Worm (Caenorhabditis elegans): ENCODE data around the gene ZK829.1.
A peak's percentile ranks its signal among the peaks of the same experiment; 100 is the strongest.

Gene ZK829.1

DNA sequence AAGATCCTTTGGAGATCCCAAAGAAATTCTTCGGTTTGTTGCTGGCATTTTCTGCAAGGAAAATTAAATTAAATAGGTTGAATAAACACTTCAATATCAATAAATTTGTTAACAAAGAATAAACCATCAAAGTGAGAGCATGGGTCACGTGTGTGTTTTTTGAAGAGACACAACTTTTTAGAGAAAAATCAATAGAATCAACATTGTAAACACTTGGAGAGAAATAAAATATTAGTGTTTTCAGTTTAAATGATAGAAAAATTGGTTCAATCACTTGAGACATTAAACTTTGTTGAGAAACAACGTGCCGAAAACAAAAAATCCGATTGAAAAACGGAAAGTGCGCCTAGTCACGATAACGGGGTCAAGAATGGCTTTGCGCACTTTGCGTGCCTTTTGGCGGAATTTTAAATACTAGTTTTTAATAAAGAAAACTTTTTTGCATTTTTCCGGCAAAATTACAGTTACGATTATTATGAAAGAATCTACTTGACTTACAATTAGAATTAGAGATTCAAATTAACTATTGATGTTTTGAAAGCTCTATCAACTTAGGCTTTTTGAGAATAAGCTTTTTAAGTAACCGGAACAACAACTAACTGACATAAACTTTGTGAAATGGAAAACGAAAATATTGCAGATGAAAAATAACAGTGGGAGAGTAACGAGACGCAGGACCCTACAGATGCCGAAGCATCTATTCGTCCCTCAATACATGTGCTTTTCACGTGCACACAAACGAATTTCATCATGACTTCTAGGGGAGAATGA lies 19.5 kb upstream of the ZK829.1 start, which contains the start of gene ZK829.7:
Gene ZK829.7, minus strand, starts transcription at position 51 of the 771 bp plus-strand sequence.
- TF ChIP-seq B0261.1 (tag; optimal IDR thresholded peaks at IDR 0.05) (no peak), ceh-27 (GFP tag; optimal IDR thresholded peaks at IDR 0.05) (peak; percentile 55), attf-6 (GFP tag; IDR thresholded peaks at IDR 0.05) (0 out of 2 replicates have a peak, but pooled peaks have one; percentile 42), aptf-2 (GFP tag; conservative IDR thresholded peaks at IDR 0.05) (no peak), rpc-1 (optimal IDR thresholded peaks at IDR 0.05) (no peak), rpc-1 (tag; optimal IDR thresholded peaks at IDR 0.05) (no peak), egl-44 (GFP tag; IDR thresholded peaks at IDR 0.05) (no peak), pha-4 (tag; optimal IDR thresholded peaks at IDR 0.05) (peak; percentile 16), athp-1 (tag; optimal IDR thresholded peaks at IDR 0.05) (peak; percentile 0), F23B12.7 (tag; optimal IDR thresholded peaks at IDR 0.05; ENCODE audit: insufficient read depth) (peak; percentile 18), sptf-2 (GFP tag; optimal IDR thresholded peaks at IDR 0.05) (no peak), nhr-90 (tag; optimal IDR thresholded peaks at IDR 0.05) (no peak), hrde-1 (tag; optimal IDR thresholded peaks at IDR 0.05; ENCODE audit: borderline replicate concordance) (no peak), egl-18 (GFP tag; IDR thresholded peaks at IDR 0.05) (no peak), hlh-26 (GFP tag; conservative IDR thresholded peaks at IDR 0.05) (no peak), snpc-1.1 (tag; optimal IDR thresholded peaks at IDR 0.05; ENCODE audit: insufficient read depth) (no peak), ceh-58 (GFP tag; IDR thresholded peaks at IDR 0.05) (no peak), egrh-3 (GFP tag; IDR thresholded peaks at IDR 0.05) (no peak), gei-17 (GFP tag; optimal IDR thresholded peaks at IDR 0.05) (no peak), rec-8 (tag; optimal IDR thresholded peaks at IDR 0.05) (no peak), F22D6.2 (tag; optimal IDR thresholded peaks at IDR 0.05) (no peak), ceh-91 (GFP tag; IDR thresholded peaks at IDR 0.05) (no peak), zim-3 (tag; optimal IDR thresholded peaks at IDR 0.05) (no peak), nhr-27 (tag; optimal IDR thresholded peaks at IDR 0.05) (no peak), K11D2.4 (GFP tag; IDR thresholded peaks at IDR 0.05) (no peak; the same call in 1 of the 2 replicates), zfh-2 (GFP tag; conservative IDR thresholded peaks at IDR 0.05) (no peak), nhr-120 (GFP tag; IDR thresholded peaks at IDR 0.05) (no peak), unc-62 (GFP tag; optimal IDR thresholded peaks at IDR 0.05) (no peak), ceh-40 (GFP tag; IDR thresholded peaks at IDR 0.05) (no peak), hsf-1 (GFP tag; IDR thresholded peaks at IDR 0.05) (no peak), unc-130 (GFP tag; optimal IDR thresholded peaks at IDR 0.05) (no peak), let-526 (GFP tag; IDR thresholded peaks at IDR 0.05) (no peak), bed-1 (GFP tag; IDR thresholded peaks at IDR 0.05) (no peak), mes-4 (tag; optimal IDR thresholded peaks at IDR 0.05) (no peak), F49E8.2 (tag; optimal IDR thresholded peaks at IDR 0.05; ENCODE audit: insufficient read depth) (peak; percentile 30), ekl-4 (GFP tag; IDR thresholded peaks at IDR 0.05) (peak; percentile 38; the same call in 1 of the 2 replicates), lin-40 (tag; optimal IDR thresholded peaks at IDR 0.05) (peak; percentile 73), mel-28 (tag; optimal IDR thresholded peaks at IDR 0.05; ENCODE audit: borderline replicate concordance) (no peak), Y56A3A.18 (GFP tag; IDR thresholded peaks at IDR 0.05) (0 out of 2 replicates have a peak, but pooled peaks have one; percentile 57), C17E4.6 (GFP tag; IDR thresholded peaks at IDR 0.05) (no peak), B0336.3 (GFP tag; IDR thresholded peaks at IDR 0.05) (peak; percentile 50; the same call in 1 of the 2 replicates), ceh-100 (GFP tag; IDR thresholded peaks at IDR 0.05) (peak; percentile 38; the same call in 1 of the 2 replicates), ztf-3 (GFP tag; optimal IDR thresholded peaks at IDR 0.05) (no peak), nfya-2 (GFP tag; IDR thresholded peaks at IDR 0.05) (no peak), efl-1 (GFP tag; optimal IDR thresholded peaks at IDR 0.05) (peak; percentile 82), lsy-27 (tag; optimal IDR thresholded peaks at IDR 0.05; ENCODE audit: borderline replicate concordance, insufficient read depth) (no peak), hmg-20 (GFP tag; IDR thresholded peaks at IDR 0.05) (no peak)
